Worm (Caenorhabditis elegans) whole organism, L1 larva: ENCODE data around the gene stt-3.

Experiments used
- aly-2 ChIP-seq: fragments of 150-350 bp; optimal IDR thresholded peaks from 2 replicates; lab custom pipeline; 2014; ENCODE audit warnings: missing biosample characterization, missing genetic modification characterization
- ama-1 ChIP-seq: fragments of 150-350 bp; optimal IDR thresholded peaks from 2 replicates; lab custom pipeline; 2014
- ces-1 ChIP-seq: fragments of 150-350 bp; optimal IDR thresholded peaks from 2 replicates; lab custom pipeline; 2014; ENCODE audit warnings: missing biosample characterization, missing genetic modification reagents, missing genetic modification characterization
- dsc-1 ChIP-seq: sonication (generic microtip); optimal IDR thresholded peaks from 2 replicates; lab custom pipeline; 2016; ENCODE audit warnings: mild to moderate bottlenecking, missing genetic modification characterization, missing compliant biosample characterization
- efl-1 ChIP-seq, 4 experiments: fragments of 150-350 bp; optimal IDR thresholded peaks in 3 of 4; peaks in 1 of 4; 1 replicate in 1 of 4; 2 replicates in 3 of 4; lab custom pipeline; 2014; ENCODE audit warnings: missing biosample characterization in 2 of 4, missing genetic modification characterization in 2 of 4, missing genetic modification reagents in 2 of 4
- fkh-10 ChIP-seq: sonication (generic microtip); optimal IDR thresholded peaks from 2 replicates; lab custom pipeline; 2017; ENCODE audit warnings: missing biosample characterization, missing genetic modification reagents, missing genetic modification characterization
- mef-2 ChIP-seq: fragments of 150-350 bp; optimal IDR thresholded peaks from 2 replicates; lab custom pipeline; 2014; ENCODE audit warnings: missing biosample characterization, missing genetic modification characterization
- ztf-11 ChIP-seq, 2 experiments: sonication (generic microtip); optimal IDR thresholded peaks; 2 replicates each; lab custom pipeline; 2016 to 2017; ENCODE audit warnings: missing genetic modification characterization in 2 of 2, missing biosample characterization in 1 of 2, missing compliant biosample characterization in 1 of 2

ce11 chrIII:6258262-6258661 is 9.8 kb downstream of the stt-3 start, which contains the start of gene srg-1:
- TF ChIP-seq ama-1 (lab: Kevin White, UChicago) (no peak), fkh-10 (GFP tag; lab: Kevin White, UChicago) (no peak), efl-1 (optimal IDR thresholded peaks at IDR 0.05; lab: Kevin White, UChicago) (no peak), efl-1 (GFP tag; optimal IDR thresholded peaks at IDR 0.05 in 1 of 2; lab: Kevin White, UChicago) (no peak), ces-1 (no peak), aly-2 (tag; lab: Kevin White, UChicago) (no peak), dsc-1 (tag; lab: Kevin White, UChicago) (no peak), mef-2 (tag; lab: Kevin White, UChicago) (no peak), ztf-11 (tag; optimal IDR thresholded peaks at IDR 0.05; lab: Kevin White, UChicago) (no peak)
